Fruit fly (Drosophila melanogaster): ENCODE results near the gene CG7886.

The CG7886 gene

dm6 chr3R:14654976-14655896 lies 12.9 kb upstream of the CG7886 start (continued):
- peak; percentile 91 for TF ChIP-seq odd (GFP tag; optimal IDR thresholded peaks at IDR 0.05)
- TF ChIP-seq schlank (tag; optimal IDR thresholded peaks at IDR 0.05): peak; percentile 95
- TF ChIP-seq BtbVII (GFP tag; optimal IDR thresholded peaks at IDR 0.05): peak; percentile 91
- peak; percentile 92 for TF ChIP-seq cwo (GFP tag; optimal IDR thresholded peaks at IDR 0.05)
- peak; percentile 87 for TF ChIP-seq Atf3 (GFP tag; optimal IDR thresholded peaks at IDR 0.05)
- TF ChIP-seq Vsx1 (GFP tag; optimal IDR thresholded peaks at IDR 0.05): peak; percentile 86
- TF ChIP-seq CG10274 (GFP tag; optimal IDR thresholded peaks at IDR 0.05): peak; percentile 86
- peak; percentile 67; the same call in 1 of the 3 replicates for TF ChIP-seq jigr1 (GFP tag; IDR thresholded peaks at IDR 0.05)
- TF ChIP-seq prd (optimal IDR thresholded peaks at IDR 0.05): no peak
- TF ChIP-seq prd (GFP tag; IDR thresholded peaks at IDR 0.05): peak; percentile 93
- peak; percentile 86 for TF ChIP-seq Asciz (GFP tag; optimal IDR thresholded peaks at IDR 0.05)
- peak; percentile 43 for TF ChIP-seq fd102C (GFP tag; optimal IDR thresholded peaks at IDR 0.05)
- no peak for TF ChIP-seq hb (GFP tag; IDR thresholded peaks at IDR 0.05; ENCODE audit: partially characterized antibody)
- peak; percentile 89 for TF ChIP-seq CG11398 (GFP tag; optimal IDR thresholded peaks at IDR 0.05)
- TF ChIP-seq CG10267 (tag; optimal IDR thresholded peaks at IDR 0.05): peak; percentile 84
- peak in 1 of 2 experiments; percentile 69 for TF ChIP-seq Trl (optimal IDR thresholded peaks at IDR 0.05)
- TF ChIP-seq Trl (GFP tag; optimal IDR thresholded peaks at IDR 0.05): peak; percentile 94
- TF ChIP-seq CG17612 (GFP tag; IDR thresholded peaks at IDR 0.05): peak; percentile 77
- TF ChIP-seq CG1647 (GFP tag; optimal IDR thresholded peaks at IDR 0.05): peak; percentile 88
- peak; percentile 86 for TF ChIP-seq crc (GFP tag; optimal IDR thresholded peaks at IDR 0.05)
- peak; percentile 92 for TF ChIP-seq CG12391 (tag; optimal IDR thresholded peaks at IDR 0.05)
- TF ChIP-seq usp (GFP tag; optimal IDR thresholded peaks at IDR 0.05): no peak
- TF ChIP-seq Dad (GFP tag; optimal IDR thresholded peaks at IDR 0.05): peak; percentile 80
- TF ChIP-seq kah (GFP tag; optimal IDR thresholded peaks at IDR 0.05): peak; percentile 84
- peak; percentile 90 for TF ChIP-seq E2f1 (GFP tag; IDR thresholded peaks at IDR 0.05)
- TF ChIP-seq pum (GFP tag; optimal IDR thresholded peaks at IDR 0.05): peak; percentile 90
- peak; percentile 89 for TF ChIP-seq stc (GFP tag; IDR thresholded peaks at IDR 0.05)
- peak; percentile 99 for TF ChIP-seq phol (tag; optimal IDR thresholded peaks at IDR 0.05)
- peak; percentile 91 for TF ChIP-seq Dbx (GFP tag; IDR thresholded peaks at IDR 0.05)
- TF ChIP-seq Hr78 (GFP tag; optimal IDR thresholded peaks at IDR 0.05): peak in 1 of 2 experiments; percentile 70
- no peak for TF ChIP-seq ato (GFP tag; IDR thresholded peaks at IDR 0.05; ENCODE audit: partially characterized antibody)
- peak; percentile 94 for TF ChIP-seq CG13296 (GFP tag; optimal IDR thresholded peaks at IDR 0.05)
- TF ChIP-seq sens (GFP tag): peak; percentile 99
- peak; percentile 93 for TF ChIP-seq CG13624 (GFP tag; optimal IDR thresholded peaks at IDR 0.05)
- peak; percentile 88 for TF ChIP-seq CG14667 (GFP tag; IDR thresholded peaks at IDR 0.05)
- peak; percentile 80 for TF ChIP-seq CG16779 (GFP tag; IDR thresholded peaks at IDR 0.05)
- peak; percentile 90 for TF ChIP-seq seq (GFP tag; IDR thresholded peaks at IDR 0.05)
- peak; percentile 84 for TF ChIP-seq CG2889 (GFP tag; IDR thresholded peaks at IDR 0.05)
- peak; percentile 56; the same call in 1 of the 2 replicates for TF ChIP-seq dati (GFP tag; IDR thresholded peaks at IDR 0.05)
- TF ChIP-seq slou (GFP tag; optimal IDR thresholded peaks at IDR 0.05): peak; percentile 49
- TF ChIP-seq Ravus (GFP tag; IDR thresholded peaks at IDR 0.05): peak; percentile 70
- TF ChIP-seq lbe (GFP tag; optimal IDR thresholded peaks at IDR 0.05): peak; percentile 91
- TF ChIP-seq ind (GFP tag; optimal IDR thresholded peaks at IDR 0.05): peak; percentile 91
- TF ChIP-seq Gsc (GFP tag; IDR thresholded peaks at IDR 0.05): no peak
- no peak for TF ChIP-seq tna (GFP tag; IDR thresholded peaks at IDR 0.05; ENCODE audit: partially characterized antibody)
- TF ChIP-seq CG3995 (GFP tag; optimal IDR thresholded peaks at IDR 0.05): peak; percentile 98
- TF ChIP-seq CG8359 (GFP tag; optimal IDR thresholded peaks at IDR 0.05; ENCODE audit: borderline replicate concordance): peak; percentile 83
- peak; percentile 76 for TF ChIP-seq Scr (GFP tag; IDR thresholded peaks at IDR 0.05; ENCODE audit: partially characterized antibody)
- peak; percentile 86 for TF ChIP-seq Usf (GFP tag; optimal IDR thresholded peaks at IDR 0.05)

All from whole organism, embryonic.